Fruit fly (Drosophila melanogaster) Kc167 (cell line): ENCODE measurements around the gene LManI.

ENCODE experiments used
- Myc ChIP-seq: fragments of >200 bp; optimal IDR thresholded peaks from 2 replicates; lab custom pipeline; 2017; ENCODE audit warnings: missing external identifiers
- Sin3A ChIP-seq: fragments of >200 bp; optimal IDR thresholded peaks from 2 replicates; lab custom pipeline; 2018; ENCODE audit warnings: missing external identifiers
- insv ChIP-seq: fragments of >200 bp; optimal IDR thresholded peaks from 3 replicates; lab custom pipeline; 2018; ENCODE audit warnings: missing external identifiers
- psq ChIP-seq: fragments of >200 bp; optimal IDR thresholded peaks from 2 replicates; lab custom pipeline; 2017; ENCODE audit warnings: missing external identifiers

dm6 chr2L:10468388-10468787, 11.3 kb upstream of the LManI start:
- TF ChIP-seq psq (lab: Kevin White, UChicago) (no peak), Myc (lab: Kevin White, UChicago) (no peak), insv (lab: Kevin White, UChicago) (no peak), Sin3A (no peak)
